Worm (Caenorhabditis elegans) whole organism, young adult: ENCODE measurements around the gene Y37E11B.6.

ENCODE experiments used
- B0019.2 ChIP-seq: fragments of 200-800 bp; sonication (Bioruptor generic); conservative IDR thresholded peaks from 2 replicates; pipeline ENCODE4 v1.3.6; 2022; ENCODE audit warnings: missing genetic modification reagents, missing genetic modification characterization, missing compliant biosample characterization
- B0336.3 ChIP-seq: fragments of 200-800 bp; sonication (Bioruptor generic); IDR thresholded peaks from 2 replicates; pipeline ENCODE4 v1.3.6; 2022; ENCODE audit warnings: missing genetic modification characterization, missing compliant biosample characterization
- C06A6.2 ChIP-seq: fragments of 200-800 bp; sonication (Bioruptor generic); conservative IDR thresholded peaks from 2 replicates; pipeline ENCODE4 v1.3.6; 2022; ENCODE audit warnings: missing genetic modification characterization, missing compliant biosample characterization
- F22D6.2 ChIP-seq: sonication (generic microtip); optimal IDR thresholded peaks from 2 replicates; lab custom pipeline; 2016; ENCODE audit warnings: mild to moderate bottlenecking, missing genetic modification characterization, missing compliant biosample characterization
- F23B12.7 ChIP-seq: sonication (generic microtip); optimal IDR thresholded peaks from 2 replicates; lab custom pipeline; 2017; ENCODE audit warnings: missing genetic modification characterization, mild to moderate bottlenecking, missing compliant biosample characterization, antibody characterized with exemption, moderate library complexity; ENCODE audit not compliant: insufficient read depth
- F37B4.10 ChIP-seq: fragments of 200-800 bp; sonication (Bioruptor generic); IDR thresholded peaks from 2 replicates; pipeline ENCODE4 v1.3.6; 2022; ENCODE audit warnings: missing genetic modification characterization, missing compliant biosample characterization
- K11D2.4 ChIP-seq: fragments of 200-800 bp; sonication (Bioruptor generic); IDR thresholded peaks from 2 replicates; pipeline ENCODE4 v1.3.6; 2022; ENCODE audit warnings: missing genetic modification reagents, missing genetic modification characterization, missing compliant biosample characterization
- K12H6.12 ChIP-seq: fragments of 200-800 bp; sonication (Bioruptor generic); optimal IDR thresholded peaks from 2 replicates; lab custom pipeline; 2018; ENCODE audit warnings: mild to moderate bottlenecking, missing genetic modification characterization, missing compliant biosample characterization
- Y53G8AR.9 ChIP-seq: fragments of 200-800 bp; sonication (Bioruptor generic); conservative IDR thresholded peaks from 2 replicates; pipeline ENCODE4 v1.3.6; 2022; ENCODE audit warnings: missing genetic modification reagents, missing genetic modification characterization, missing compliant biosample characterization
- Y56A3A.18 ChIP-seq: fragments of 200-800 bp; sonication (Bioruptor generic); IDR thresholded peaks from 2 replicates; pipeline ENCODE4 v1.3.6; 2022; ENCODE audit warnings: missing genetic modification reagents, missing genetic modification characterization, missing compliant biosample characterization
- Y67H2A.10 ChIP-seq: fragments of 200-800 bp; sonication (Bioruptor generic); conservative IDR thresholded peaks from 2 replicates; pipeline ENCODE4 v1.3.6; 2022; ENCODE audit warnings: missing genetic modification reagents, missing genetic modification characterization, missing compliant biosample characterization
- Y95B8A.8 ChIP-seq: fragments of 200-800 bp; sonication (Bioruptor generic); IDR thresholded peaks from 2 replicates; pipeline ENCODE4 v1.3.6; 2022; ENCODE audit warnings: missing genetic modification reagents, missing genetic modification characterization, missing compliant biosample characterization
- akir-1 ChIP-seq: fragments of 200-800 bp; sonication (Bioruptor generic); optimal IDR thresholded peaks from 2 replicates; lab custom pipeline; 2018; ENCODE audit warnings: mild to moderate bottlenecking, missing genetic modification characterization, moderate library complexity, missing compliant biosample characterization
- aptf-2 ChIP-seq: fragments of 200-800 bp; sonication (Bioruptor generic); conservative IDR thresholded peaks from 2 replicates; pipeline ENCODE4 v1.3.6; 2022; ENCODE audit warnings: missing genetic modification reagents, missing genetic modification characterization, missing compliant biosample characterization
- atf-7 ChIP-seq: sonication (generic microtip); optimal IDR thresholded peaks from 2 replicates; lab custom pipeline; 2017; ENCODE audit warnings: mild to moderate bottlenecking, missing genetic modification characterization, missing compliant biosample characterization
- athp-1 ChIP-seq: sonication (generic microtip); optimal IDR thresholded peaks from 2 replicates; lab custom pipeline; 2017; ENCODE audit warnings: mild to moderate bottlenecking, missing genetic modification characterization, missing compliant biosample characterization
- cebp-1 ChIP-seq, 2 experiments: fragments of 200-800 bp in 1 of 2; sonication (Bioruptor generic) in 1 of 2; sonication (generic microtip) in 1 of 2; IDR thresholded peaks in 1 of 2; optimal IDR thresholded peaks in 1 of 2; 2 replicates each; pipeline versions ENCODE4 v1.3.6 to Lab custom; 2017 to 2022; ENCODE audit warnings: missing compliant biosample characterization in 2 of 2, missing genetic modification characterization in 2 of 2, mild to moderate bottlenecking in 1 of 2, missing genetic modification reagents in 1 of 2, moderate library complexity in 1 of 2
- cebp-2 ChIP-seq: fragments of 200-800 bp; sonication (Bioruptor generic); IDR thresholded peaks from 2 replicates; pipeline ENCODE4 v1.3.6; 2022; ENCODE audit warnings: missing genetic modification characterization, missing compliant biosample characterization
- ceh-91 ChIP-seq: fragments of 200-800 bp; sonication (Bioruptor generic); IDR thresholded peaks from 2 replicates; pipeline ENCODE4 v1.3.6; 2022; ENCODE audit warnings: missing genetic modification reagents, missing genetic modification characterization, missing compliant biosample characterization
- egl-18 ChIP-seq: fragments of 200-800 bp; sonication (Bioruptor generic); IDR thresholded peaks from 2 replicates; pipeline ENCODE4 v1.3.6; 2022; ENCODE audit warnings: missing genetic modification reagents, missing genetic modification characterization, missing compliant biosample characterization
- ets-4 ChIP-seq: fragments of 200-800 bp; sonication (Bioruptor generic); optimal IDR thresholded peaks from 2 replicates; lab custom pipeline; 2018; ENCODE audit warnings: mild to moderate bottlenecking, missing genetic modification characterization, missing compliant biosample characterization
- fkh-3 ChIP-seq: sonication (generic microtip); optimal IDR thresholded peaks from 2 replicates; lab custom pipeline; 2016; ENCODE audit warnings: mild to moderate bottlenecking, missing genetic modification characterization, missing compliant biosample characterization
- hmg-20 ChIP-seq: fragments of 200-800 bp; sonication (Bioruptor generic); IDR thresholded peaks from 2 replicates; pipeline ENCODE4 v1.3.6; 2022; ENCODE audit warnings: missing genetic modification reagents, missing genetic modification characterization, missing compliant biosample characterization
- hsf-1 ChIP-seq: fragments of 200-800 bp; sonication (Bioruptor generic); IDR thresholded peaks from 2 replicates; pipeline ENCODE4 v1.3.6; 2022; ENCODE audit warnings: missing genetic modification reagents, missing genetic modification characterization, missing compliant biosample characterization
- lin-35 ChIP-seq, 3 experiments: fragments of 150-350 bp in 2 of 3; sonication (generic microtip) in 1 of 3; optimal IDR thresholded peaks; 2 replicates each; lab custom pipeline; 2014 to 2018; ENCODE audit warnings: missing biosample characterization in 3 of 3, missing genetic modification characterization in 3 of 3, missing genetic modification reagents in 3 of 3
- lin-54 ChIP-seq: fragments of 200-800 bp; sonication (Bioruptor generic); optimal IDR thresholded peaks from 2 replicates; lab custom pipeline; 2018; ENCODE audit warnings: mild to moderate bottlenecking, missing genetic modification characterization, missing compliant biosample characterization
- lsl-1 ChIP-seq: fragments of 200-800 bp; sonication (Bioruptor generic); optimal IDR thresholded peaks from 2 replicates; lab custom pipeline; 2018; ENCODE audit warnings: mild to moderate bottlenecking, missing genetic modification characterization, moderate library complexity, missing compliant biosample characterization
- madf-10 ChIP-seq: sonication (generic microtip); optimal IDR thresholded peaks from 2 replicates; lab custom pipeline; 2016; ENCODE audit warnings: mild to moderate bottlenecking, missing genetic modification characterization, missing compliant biosample characterization
- madf-8 ChIP-seq: fragments of 200-800 bp; sonication (Bioruptor generic); conservative IDR thresholded peaks from 2 replicates; pipeline ENCODE4 v1.3.6; 2022; ENCODE audit warnings: missing genetic modification reagents, missing genetic modification characterization, missing compliant biosample characterization
- mcd-1 ChIP-seq: fragments of 200-800 bp; sonication (Bioruptor generic); IDR thresholded peaks from 2 replicates; pipeline ENCODE4 v1.3.6; 2022; ENCODE audit warnings: missing genetic modification reagents, missing genetic modification characterization, missing compliant biosample characterization
- mel-28 ChIP-seq: sonication (generic microtip); optimal IDR thresholded peaks from 2 replicates; lab custom pipeline; 2016; ENCODE audit warnings: borderline replicate concordance, mild to moderate bottlenecking, missing genetic modification characterization, missing compliant biosample characterization
- mxl-1 ChIP-seq: sonication (generic microtip); optimal IDR thresholded peaks from 2 replicates; lab custom pipeline; 2016; ENCODE audit warnings: missing genetic modification characterization, missing compliant biosample characterization
- nhr-120 ChIP-seq: fragments of 200-800 bp; sonication (Bioruptor generic); IDR thresholded peaks from 2 replicates; pipeline ENCODE4 v1.3.6; 2022; ENCODE audit warnings: missing genetic modification characterization, missing compliant biosample characterization
- nhr-27 ChIP-seq: fragments of 200-800 bp; sonication (Bioruptor generic); optimal IDR thresholded peaks from 2 replicates; lab custom pipeline; 2018; ENCODE audit warnings: mild to moderate bottlenecking, missing genetic modification characterization, moderate library complexity, missing compliant biosample characterization
- nhr-80 ChIP-seq: sonication (generic microtip); optimal IDR thresholded peaks from 2 replicates; lab custom pipeline; 2016; ENCODE audit warnings: missing genetic modification characterization, missing compliant biosample characterization
- repo-1 ChIP-seq: sonication (generic microtip); optimal IDR thresholded peaks from 2 replicates; lab custom pipeline; 2017; ENCODE audit warnings: mild to moderate bottlenecking, missing genetic modification characterization, missing compliant biosample characterization
- rpc-1 ChIP-seq, 2 experiments: fragments of 150-350 bp in 1 of 2; sonication (generic microtip) in 1 of 2; optimal IDR thresholded peaks; 2 replicates each; lab custom pipeline; 2014 to 2018; ENCODE audit warnings: missing biosample characterization in 1 of 2, missing genetic modification characterization in 1 of 2, missing genetic modification reagents in 1 of 2, missing genotype in 1 of 2
- sea-2 ChIP-seq: fragments of 200-800 bp; sonication (Bioruptor generic); IDR thresholded peaks from 2 replicates; pipeline ENCODE4 v1.3.6; 2022; ENCODE audit warnings: missing genetic modification characterization, missing compliant biosample characterization
- snpc-1.3 ChIP-seq: sonication (generic microtip); optimal IDR thresholded peaks from 2 replicates; lab custom pipeline; 2017; ENCODE audit warnings: missing genetic modification characterization, mild to moderate bottlenecking, missing compliant biosample characterization, antibody characterized with exemption, moderate library complexity, missing genotype, missing genetic modification reagents; ENCODE audit not compliant: insufficient read depth
- tlf-1 ChIP-seq: fragments of 200-800 bp; sonication (Bioruptor generic); optimal IDR thresholded peaks from 2 replicates; lab custom pipeline; 2018; ENCODE audit warnings: mild to moderate bottlenecking, missing genetic modification characterization, missing compliant biosample characterization
- unc-62 ChIP-seq: fragments of 150-350 bp; optimal IDR thresholded peaks from 2 replicates; lab custom pipeline; 2014; ENCODE audit warnings: missing biosample characterization, missing genetic modification reagents, missing genetic modification characterization
- zim-3 ChIP-seq: sonication (generic microtip); optimal IDR thresholded peaks from 2 replicates; lab custom pipeline; 2017; ENCODE audit warnings: mild to moderate bottlenecking, missing genetic modification characterization, moderate library complexity, missing compliant biosample characterization
- ztf-18 ChIP-seq: sonication (generic microtip); optimal IDR thresholded peaks from 2 replicates; lab custom pipeline; 2016; ENCODE audit warnings: missing genotype, mild to moderate bottlenecking, missing genetic modification characterization, missing compliant biosample characterization

Gene Y37E11B.6

DNA sequence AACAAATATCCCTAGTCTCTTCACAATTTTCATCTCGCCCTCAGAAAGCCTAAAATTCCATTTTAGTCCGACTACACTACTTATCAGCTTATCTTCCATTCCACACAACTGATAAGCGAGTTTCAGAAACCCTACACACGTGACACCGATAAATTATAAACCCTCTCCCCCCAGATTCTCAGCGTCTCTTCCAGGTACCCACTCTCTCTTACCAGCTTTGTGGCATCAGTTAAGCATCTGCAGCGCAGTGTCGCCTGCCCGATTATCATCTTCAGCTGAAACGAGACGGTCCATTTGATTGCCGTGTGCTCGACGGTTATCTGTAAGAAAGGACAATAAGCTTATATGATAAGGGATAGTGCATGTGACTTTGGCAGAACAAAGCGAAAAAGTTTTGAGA is 12.7 kb upstream of the Y37E11B.6 start (continued):
- no peak for TF ChIP-seq mel-28 (tag; lab: Kevin White, UChicago)
- TF ChIP-seq egl-18 = no peak
- no peak for TF ChIP-seq F37B4.10 (GFP tag; lab: Robert Waterston, UW)
- TF ChIP-seq snpc-1.3 (tag; lab: Kevin White, UChicago) = no peak
- no peak for TF ChIP-seq ztf-18 (tag; lab: Kevin White, UChicago)
- no peak for TF ChIP-seq rpc-1 (optimal IDR thresholded peaks at IDR 0.05; lab: Kevin White, UChicago)
- no peak for TF ChIP-seq rpc-1 (tag; optimal IDR thresholded peaks at IDR 0.05; lab: Kevin White, UChicago)
- no peak for TF ChIP-seq lin-35 (GFP tag; optimal IDR thresholded peaks at IDR 0.05; lab: Kevin White, UChicago)
- TF ChIP-seq akir-1 (GFP tag; lab: Kevin White, UChicago) = no peak
- TF ChIP-seq hsf-1 = no peak
- TF ChIP-seq zim-3 (tag; lab: Kevin White, UChicago) = no peak
- no peak for TF ChIP-seq lsl-1
- TF ChIP-seq unc-62 (GFP tag; lab: Kevin White, UChicago) = no peak
- no peak for TF ChIP-seq ceh-91 (GFP tag; lab: Robert Waterston, UW)
- peak; percentile 53 for TF ChIP-seq atf-7 (tag; lab: Kevin White, UChicago)
- TF ChIP-seq K12H6.12 = no peak
- peak; percentile 95 for TF ChIP-seq nhr-80 (tag; lab: Kevin White, UChicago)
- TF ChIP-seq athp-1 (tag; lab: Kevin White, UChicago) = no peak
- no peak for TF ChIP-seq mxl-1 (tag; lab: Kevin White, UChicago)
- no peak for TF ChIP-seq B0019.2 (GFP tag; lab: Robert Waterston, UW)
- TF ChIP-seq F22D6.2 (tag; lab: Kevin White, UChicago) = peak; percentile 47
- no peak for TF ChIP-seq F23B12.7
- TF ChIP-seq nhr-27 (tag; lab: Kevin White, UChicago) = no peak
- TF ChIP-seq K11D2.4 (GFP tag; lab: Robert Waterston, UW) = 0 out of 2 replicates have a peak, but pooled peaks have one; percentile 53
- TF ChIP-seq hmg-20 (GFP tag; lab: Robert Waterston, UW) = no peak

- TF ChIP-seq nhr-27 (tag; lab: Kevin White, UChicago) = no peak
- no peak for TF ChIP-seq atf-7 (tag; lab: Kevin White, UChicago)
- no peak for TF ChIP-seq nhr-120 (GFP tag; lab: Robert Waterston, UW)
- no peak for TF ChIP-seq Y95B8A.8
- TF ChIP-seq ets-4 = no peak
- TF ChIP-seq B0336.3 (GFP tag; lab: Robert Waterston, UW) = no peak; the same call in 1 of the 2 replicates
- TF ChIP-seq unc-62 (GFP tag; lab: Kevin White, UChicago) = no peak
- TF ChIP-seq Y67H2A.10 = no peak
- TF ChIP-seq cebp-2 (GFP tag; lab: Robert Waterston, UW) = no peak
- no peak for TF ChIP-seq C06A6.2 (GFP tag; lab: Robert Waterston, UW)
- no peak for TF ChIP-seq fkh-3
- no peak for TF ChIP-seq madf-8 (GFP tag; lab: Robert Waterston, UW)
- TF ChIP-seq aptf-2 (GFP tag; lab: Robert Waterston, UW) = no peak
- no peak for TF ChIP-seq mcd-1
Measured at ce11 chrIV:3610987-3611386, 11.9 kb upstream of the Y37E11B.6 start.

DNA sequence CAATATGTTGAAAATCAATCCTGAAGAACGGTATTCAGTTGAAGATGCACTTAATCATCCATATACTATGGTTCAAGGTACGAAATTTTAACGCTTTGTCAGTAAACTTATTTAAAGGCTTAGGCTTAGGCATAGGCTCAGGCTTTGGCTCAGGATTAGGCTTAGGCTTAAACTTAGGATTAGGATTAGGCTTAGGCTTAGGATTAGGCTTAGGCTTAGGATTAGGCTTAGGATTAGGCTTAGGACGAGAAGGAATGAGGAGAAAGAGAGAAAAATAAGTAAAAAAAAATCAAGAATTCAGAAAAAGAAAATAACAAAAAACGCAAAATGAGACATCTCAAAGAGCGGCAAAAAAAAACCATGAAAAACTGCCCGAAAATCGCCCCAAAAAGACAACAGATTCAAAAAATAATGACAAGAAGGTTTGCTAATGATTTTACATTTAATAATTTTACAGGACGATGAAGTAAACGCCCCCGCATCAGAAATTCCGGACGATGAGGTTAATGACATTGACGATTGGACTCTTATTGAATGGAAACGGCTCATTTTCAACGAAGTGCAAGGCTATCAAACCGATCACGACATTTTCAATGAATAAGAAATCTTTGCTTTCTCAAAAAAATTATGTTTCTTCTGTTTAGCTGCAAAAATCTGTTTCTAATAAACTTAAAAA is 9.6 kb upstream of the Y37E11B.6 start:
- TF ChIP-seq madf-10 = peak; percentile 1
- no peak for TF ChIP-seq Y56A3A.18
- TF ChIP-seq repo-1 (tag; lab: Kevin White, UChicago) = peak; percentile 68
- no peak for TF ChIP-seq cebp-1 (GFP tag; IDR thresholded peaks at IDR 0.05; lab: Robert Waterston, UW)
- TF ChIP-seq cebp-1 (tag; optimal IDR thresholded peaks at IDR 0.05; lab: Kevin White, UChicago) = peak; percentile 12
- TF ChIP-seq tlf-1 (GFP tag; lab: Kevin White, UChicago) = peak; percentile 44
- peak; percentile 31; the same call in 1 of the 2 replicates for TF ChIP-seq Y53G8AR.9 (GFP tag; lab: Robert Waterston, UW)
- no peak for TF ChIP-seq sea-2
- no peak for TF ChIP-seq hmg-20 (GFP tag; lab: Robert Waterston, UW)
- TF ChIP-seq lin-54 (GFP tag; lab: Kevin White, UChicago) = no peak
- TF ChIP-seq rpc-1 (optimal IDR thresholded peaks at IDR 0.05; lab: Kevin White, UChicago) = no peak
- TF ChIP-seq rpc-1 (tag; optimal IDR thresholded peaks at IDR 0.05; lab: Kevin White, UChicago) = no peak
- TF ChIP-seq mxl-1 (tag; lab: Kevin White, UChicago) = no peak
